Fruit fly (Drosophila melanogaster): ENCODE data around the gene Fdx1.

DNA sequence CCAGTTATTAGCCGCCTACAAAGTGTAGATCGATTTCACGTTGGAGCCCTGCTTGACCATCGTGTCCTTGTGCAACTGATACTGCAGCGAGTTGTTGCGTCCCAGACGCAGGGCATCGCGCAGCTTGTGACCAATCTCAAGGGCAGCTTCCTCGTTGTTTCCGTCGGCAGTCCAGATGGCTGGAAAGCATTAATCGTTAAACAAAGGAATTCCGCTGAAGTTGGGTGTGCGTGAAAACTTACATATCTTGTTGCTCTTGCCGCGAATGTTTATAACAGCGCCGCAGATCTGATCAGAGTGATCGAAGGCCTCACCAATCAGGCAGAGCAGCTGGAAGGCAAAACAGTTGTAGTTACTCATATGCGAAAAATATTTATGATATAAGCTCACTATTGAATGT lies 28.8 kb upstream of the Fdx1 start:
- no peak for TF ChIP-seq br (GFP tag; optimal IDR thresholded peaks at IDR 0.05)
- no peak for TF ChIP-seq ey (GFP tag; optimal IDR thresholded peaks at IDR 0.05)
- no peak for TF ChIP-seq brk (GFP tag; optimal IDR thresholded peaks at IDR 0.05)
- TF ChIP-seq CG32264 (GFP tag; optimal IDR thresholded peaks at IDR 0.05) = no peak
- no peak for TF ChIP-seq foxo (GFP tag; optimal IDR thresholded peaks at IDR 0.05)
- TF ChIP-seq pan (optimal IDR thresholded peaks at IDR 0.05) = no peak
- TF ChIP-seq usp (GFP tag; optimal IDR thresholded peaks at IDR 0.05) = no peak
- no peak for TF ChIP-seq OdsH (GFP tag; optimal IDR thresholded peaks at IDR 0.05)
- TF ChIP-seq Vsx2 (GFP tag; optimal IDR thresholded peaks at IDR 0.05; ENCODE audit: partially characterized antibody) = no peak
- no peak for TF ChIP-seq dmrt93B (GFP tag; optimal IDR thresholded peaks at IDR 0.05)
